Worm (Caenorhabditis elegans): ENCODE results near the gene F44D12.2.
A peak's percentile ranks its signal among the peaks of the same experiment; 100 is the strongest.

Gene F44D12.2

DNA sequence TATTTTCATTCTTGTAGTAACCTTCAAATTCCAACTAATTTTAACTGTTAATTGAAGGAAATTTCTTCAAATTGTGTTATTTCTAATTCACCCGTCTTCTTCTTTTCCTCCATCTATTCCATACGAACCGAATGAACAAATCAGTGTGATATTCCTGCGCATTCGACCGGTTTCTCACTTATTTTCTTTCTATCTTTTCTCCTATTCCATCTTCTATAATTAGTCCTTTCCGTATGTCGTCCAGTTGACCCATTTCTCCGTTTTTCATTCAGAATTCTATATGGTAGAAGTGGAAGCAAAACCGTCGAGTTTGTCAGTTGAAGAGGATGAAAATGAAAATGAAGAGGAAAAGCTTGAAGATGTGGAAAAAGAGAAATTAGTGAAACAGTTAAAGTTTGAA lies 8.0 kb downstream of the F44D12.2 start, which contains the start of gene magu-4:
Gene magu-4 (plus strand): TSS at position 218 of the 400 bp plus-strand sequence.
- peak; percentile 17 for TF ChIP-seq nhr-25 (tag; optimal IDR thresholded peaks at IDR 0.05)
- no peak for TF ChIP-seq alr-1 (tag; optimal IDR thresholded peaks at IDR 0.05)

DNA sequence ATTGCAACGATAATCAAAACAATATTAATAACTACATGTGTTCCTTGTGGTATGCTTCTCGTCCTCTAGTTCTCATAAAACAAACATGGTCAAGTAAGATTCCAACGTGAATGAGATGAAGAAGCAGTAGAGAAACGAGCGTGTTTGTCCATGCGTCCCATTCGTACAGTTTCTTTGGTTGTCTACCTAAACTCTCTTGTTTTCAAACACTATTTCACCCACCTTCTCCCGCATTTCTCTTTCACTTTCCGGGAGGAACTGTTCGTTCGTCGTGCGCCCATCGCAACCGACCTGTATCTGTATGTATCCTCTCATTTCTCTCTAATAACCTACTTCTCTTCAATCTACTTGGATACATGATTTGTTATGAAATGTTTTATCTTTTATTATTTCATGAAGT lies 9.8 kb downstream of the F44D12.2 start:
- TF ChIP-seq sma-3 (GFP tag; optimal IDR thresholded peaks at IDR 0.05) (peak; percentile 37), F13H6.1 (tag; optimal IDR thresholded peaks at IDR 0.05) (peak; percentile 43), fos-1 (tag; optimal IDR thresholded peaks at IDR 0.05) (peak; percentile 46), peb-1 (tag; optimal IDR thresholded peaks at IDR 0.05) (no peak), nhr-25 (tag; optimal IDR thresholded peaks at IDR 0.05) (peak; percentile 60), mbf-1 (tag; optimal IDR thresholded peaks at IDR 0.05) (no peak), unc-39 (tag; optimal IDR thresholded peaks at IDR 0.05) (no peak), zag-1 (tag; optimal IDR thresholded peaks at IDR 0.05) (no peak), ceh-16 (tag; optimal IDR thresholded peaks at IDR 0.05) (no peak), ceh-82 (tag; optimal IDR thresholded peaks at IDR 0.05) (no peak), nhr-129 (tag; optimal IDR thresholded peaks at IDR 0.05) (peak; percentile 11), lin-11 (tag; optimal IDR thresholded peaks at IDR 0.05) (no peak), dmd-4 (tag; optimal IDR thresholded peaks at IDR 0.05) (no peak), blmp-1 (tag; optimal IDR thresholded peaks at IDR 0.05; ENCODE audit: insufficient read depth) (peak; percentile 93), lsy-2 (tag; optimal IDR thresholded peaks at IDR 0.05) (peak in 1 of 2 experiments; percentile 9), lin-39 (tag; optimal IDR thresholded peaks at IDR 0.05) (no peak), sem-4 (tag; optimal IDR thresholded peaks at IDR 0.05) (no peak), sma-9 (GFP tag; optimal IDR thresholded peaks at IDR 0.05) (no peak), sma-9 (tag; optimal IDR thresholded peaks at IDR 0.05) (no peak), mdl-1 (tag; optimal IDR thresholded peaks at IDR 0.05) (peak in 1 of 2 experiments; percentile 19), nhr-6 (tag; optimal IDR thresholded peaks at IDR 0.05) (no peak), C34F6.9 (tag; optimal IDR thresholded peaks at IDR 0.05) (peak; percentile 8), nhr-21 (tag; optimal IDR thresholded peaks at IDR 0.05) (peak; percentile 64), ztf-4 (tag; optimal IDR thresholded peaks at IDR 0.05) (no peak), gmeb-1 (tag; optimal IDR thresholded peaks at IDR 0.05) (no peak), aly-2 (tag; optimal IDR thresholded peaks at IDR 0.05) (no peak), crh-2 (tag; optimal IDR thresholded peaks at IDR 0.05) (peak; percentile 60)

DNA sequence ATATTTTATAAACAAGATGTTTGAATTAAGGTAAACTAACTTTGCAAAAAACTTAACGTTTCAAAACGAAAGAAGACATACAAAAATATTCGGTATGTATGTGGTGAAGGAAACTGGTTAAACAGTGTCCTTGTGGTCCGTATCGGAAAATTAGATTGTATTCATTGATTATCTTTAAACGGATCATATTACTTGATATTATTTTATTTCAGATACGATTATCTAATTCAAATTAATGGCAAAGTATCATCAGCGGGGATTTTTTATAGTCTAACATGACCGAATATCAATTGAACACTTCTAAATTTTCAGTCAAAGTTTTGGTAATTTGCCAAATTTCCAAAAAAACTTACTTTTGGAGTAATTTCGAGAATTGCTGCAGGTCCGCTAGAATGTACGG lies 10.7 kb downstream of the F44D12.2 start, which contains the start of gene C47E12.13:
Gene C47E12.13 (minus strand): TSS at position 101 of the 400 bp plus-strand sequence.
- no peak for TF ChIP-seq nhr-25 (tag; optimal IDR thresholded peaks at IDR 0.05)
- no peak for TF ChIP-seq mdl-1 (tag; optimal IDR thresholded peaks at IDR 0.05)
- no peak for TF ChIP-seq mbf-1 (tag; optimal IDR thresholded peaks at IDR 0.05)
- no peak for TF ChIP-seq lsy-2 (tag; optimal IDR thresholded peaks at IDR 0.05)

DNA sequence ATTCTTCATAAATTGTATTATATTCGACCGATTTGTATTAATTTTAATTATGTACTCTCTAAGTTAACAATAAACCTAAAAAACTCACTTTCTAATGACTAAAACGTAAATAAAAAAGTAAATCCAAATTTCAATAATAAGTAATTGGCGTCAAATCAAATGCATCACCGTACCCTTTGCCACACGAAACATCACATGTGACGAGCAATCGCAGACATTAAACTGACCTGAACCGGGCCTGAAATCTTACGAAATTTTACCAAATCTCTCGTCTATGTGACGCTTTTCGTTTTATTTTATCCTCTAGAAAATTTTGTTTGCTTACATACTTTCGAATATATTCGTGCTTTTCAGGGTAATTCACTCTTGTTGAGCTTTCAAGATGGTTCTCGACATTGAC lies 14.2 kb downstream of the F44D12.2 start, which contains the start of the genes C47E12.2 and sars-1:
Gene C47E12.2 (minus strand): TSS at position 131 of the 400 bp plus-strand sequence.
Gene sars-1 (plus strand): TSS at position 355 of the 400 bp plus-strand sequence.
- TF ChIP-seq nhr-129 (tag; optimal IDR thresholded peaks at IDR 0.05) (peak; percentile 88), crh-2 (tag; optimal IDR thresholded peaks at IDR 0.05) (peak; percentile 32), nhr-10 (tag; optimal IDR thresholded peaks at IDR 0.05) (no peak), unc-55 (GFP tag; optimal IDR thresholded peaks at IDR 0.05) (no peak), nhr-6 (tag; optimal IDR thresholded peaks at IDR 0.05) (no peak), C34F6.9 (tag; optimal IDR thresholded peaks at IDR 0.05) (peak; percentile 18), lin-13 (GFP tag; optimal IDR thresholded peaks at IDR 0.05) (no peak), lsy-2 (tag; optimal IDR thresholded peaks at IDR 0.05) (peak; percentile 58 to 92)

DNA sequence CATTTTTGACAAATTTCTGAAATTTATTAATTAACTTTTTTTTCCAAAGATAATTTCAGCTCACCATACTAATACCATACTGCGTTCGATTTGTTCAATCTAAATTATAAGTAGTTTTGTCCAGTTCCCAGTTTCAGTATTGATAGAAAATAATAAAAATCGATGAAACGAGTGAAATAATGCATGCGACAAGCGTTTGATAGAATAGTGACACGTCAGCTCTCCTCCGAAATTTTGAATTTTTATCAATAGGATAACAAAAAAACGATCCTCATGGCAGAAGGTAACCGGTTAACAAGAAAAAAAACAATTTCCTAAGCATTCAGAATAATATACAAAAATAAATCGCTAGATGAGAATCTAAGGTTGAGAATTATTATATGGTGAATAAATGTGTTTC lies 15.8 kb downstream of the F44D12.2 start, which contains the start of gene C47E12.3:
Gene C47E12.3 (minus strand): TSS at position 101 of the 400 bp plus-strand sequence.
- TF ChIP-seq ceh-82 (tag; optimal IDR thresholded peaks at IDR 0.05) (no peak), Y55F3AM.14 (GFP tag; optimal IDR thresholded peaks at IDR 0.05) (no peak), unc-55 (GFP tag; optimal IDR thresholded peaks at IDR 0.05) (no peak), mdl-1 (tag; optimal IDR thresholded peaks at IDR 0.05) (no peak), sem-4 (tag; optimal IDR thresholded peaks at IDR 0.05) (no peak), mab-5 (tag; optimal IDR thresholded peaks at IDR 0.05) (no peak), dmd-4 (tag; optimal IDR thresholded peaks at IDR 0.05) (no peak), skn-1 (tag; optimal IDR thresholded peaks at IDR 0.05) (no peak), nhr-23 (tag; optimal IDR thresholded peaks at IDR 0.05) (no peak), nhr-6 (tag; optimal IDR thresholded peaks at IDR 0.05) (no peak), snpc-4 (tag; optimal IDR thresholded peaks at IDR 0.05) (no peak), nhr-12 (tag; optimal IDR thresholded peaks at IDR 0.05) (no peak), lsy-2 (tag; optimal IDR thresholded peaks at IDR 0.05) (no peak)

Measured in whole organism, L2 larva.